Fruit fly (Drosophila melanogaster): Measurements from ENCODE around the gene CG32512.

- TF ChIP-seq unpg (GFP tag; optimal IDR thresholded peaks at IDR 0.05) = no peak
- no peak for TF ChIP-seq tna (GFP tag; IDR thresholded peaks at IDR 0.05; ENCODE audit: partially characterized antibody)
- no peak for TF ChIP-seq Camta (GFP tag; optimal IDR thresholded peaks at IDR 0.05)
- TF ChIP-seq cas (GFP tag; IDR thresholded peaks at IDR 0.05) = no peak
- TF ChIP-seq Atf6 (GFP tag; IDR thresholded peaks at IDR 0.05) = no peak
- no peak for TF ChIP-seq gem (tag; optimal IDR thresholded peaks at IDR 0.05)
- no peak for TF ChIP-seq otp (GFP tag; IDR thresholded peaks at IDR 0.05)
- no peak for TF ChIP-seq Hmr (GFP tag; optimal IDR thresholded peaks at IDR 0.05)
- TF ChIP-seq CG17359 (tag; optimal IDR thresholded peaks at IDR 0.05) = no peak
- no peak for TF ChIP-seq CG4404 (GFP tag; IDR thresholded peaks at IDR 0.05)
- no peak for TF ChIP-seq CG18011 (GFP tag; optimal IDR thresholded peaks at IDR 0.05)
- no peak for TF ChIP-seq CG18476 (GFP tag; optimal IDR thresholded peaks at IDR 0.05)
- no peak for TF ChIP-seq Hand (GFP tag; optimal IDR thresholded peaks at IDR 0.05)
- TF ChIP-seq CG32772 (GFP tag; IDR thresholded peaks at IDR 0.05) = no peak
Observed at dm6 chrX:21046141-21046540, 21.2 kb downstream of the CG32512 start.

Measured in whole organism, embryonic.